Comparison of ENCODE assay signal across 2 fruit fly cellular contexts in genomic region chr2L:19138361-19139041, dm6.
A peak's percentile ranks its signal among the peaks of the same experiment; 100 is the strongest.
TF ChIP-seq lines count a peak whose summit lies in the region.

No protein-coding gene starts in this region.

TF ChIP-seq in whole organism, embryonic, 481 proteins besides CTCF, POLR2A, EP300 and RAD21 (continued from another document and continues in another):
- no peak for TF ChIP-seq Chrac-16 (GFP tag; optimal IDR thresholded peaks at IDR 0.05; lab: Kevin White, UChicago)
- no peak for TF ChIP-seq trem (tag; optimal IDR thresholded peaks at IDR 0.05; lab: Kevin White, UChicago)
- no peak for TF ChIP-seq ind (GFP tag; optimal IDR thresholded peaks at IDR 0.05; lab: Kevin White, UChicago)
- TF ChIP-seq wor (GFP tag; IDR thresholded peaks at IDR 0.05; lab: Robert Waterston, UW): no peak
- TF ChIP-seq CG3163 (GFP tag; optimal IDR thresholded peaks at IDR 0.05; lab: Kevin White, UChicago): no peak
- no peak; the same call in 1 of the 2 replicates for TF ChIP-seq seq (GFP tag; IDR thresholded peaks at IDR 0.05; lab: Robert Waterston, UW)
- no peak for TF ChIP-seq Lhr (GFP tag; optimal IDR thresholded peaks at IDR 0.05; lab: Kevin White, UChicago)
- no peak for TF ChIP-seq en (GFP tag; optimal IDR thresholded peaks at IDR 0.05; lab: Kevin White, UChicago)
- no peak for TF ChIP-seq CG6654 (GFP tag; optimal IDR thresholded peaks at IDR 0.05; lab: Kevin White, UChicago)
- peak; percentile 47 for TF ChIP-seq CG2712 (tag; optimal IDR thresholded peaks at IDR 0.05; lab: Kevin White, UChicago)
- no peak for TF ChIP-seq CG17385 (GFP tag; optimal IDR thresholded peaks at IDR 0.05; lab: Kevin White, UChicago)
- no peak for TF ChIP-seq eyg (GFP tag; optimal IDR thresholded peaks at IDR 0.05; lab: Kevin White, UChicago)
- no peak for TF ChIP-seq CG6791 (GFP tag; IDR thresholded peaks at IDR 0.05; lab: Robert Waterston, UW; ENCODE audit: partially characterized antibody)
- no peak for TF ChIP-seq CG4820 (GFP tag; optimal IDR thresholded peaks at IDR 0.05; lab: Kevin White, UChicago)
- no peak for TF ChIP-seq CG18599 (GFP tag; optimal IDR thresholded peaks at IDR 0.05; lab: Kevin White, UChicago)
- TF ChIP-seq stc (GFP tag; IDR thresholded peaks at IDR 0.05; lab: Robert Waterston, UW): no peak
- no peak for TF ChIP-seq Myb (GFP tag; optimal IDR thresholded peaks at IDR 0.05; lab: Kevin White, UChicago)
- TF ChIP-seq Dad (GFP tag; optimal IDR thresholded peaks at IDR 0.05; lab: Kevin White, UChicago): no peak
- no peak for TF ChIP-seq crc (GFP tag; optimal IDR thresholded peaks at IDR 0.05; lab: Kevin White, UChicago)
- TF ChIP-seq CG8765 (GFP tag; IDR thresholded peaks at IDR 0.05; lab: Robert Waterston, UW): no peak
- TF ChIP-seq lola (GFP tag; optimal IDR thresholded peaks at IDR 0.05; lab: Kevin White, UChicago): peak in 1 of 3 experiments; percentile 9
- no peak for TF ChIP-seq her (GFP tag; optimal IDR thresholded peaks at IDR 0.05; lab: Kevin White, UChicago)
- no peak for TF ChIP-seq pho (GFP tag; optimal IDR thresholded peaks at IDR 0.05; lab: Kevin White, UChicago)
- no peak for TF ChIP-seq MESR4 (GFP tag; optimal IDR thresholded peaks at IDR 0.05; lab: Kevin White, UChicago)
- no peak for TF ChIP-seq ken (GFP tag; IDR thresholded peaks at IDR 0.05; lab: Robert Waterston, UW)
- TF ChIP-seq CG17568 (GFP tag; optimal IDR thresholded peaks at IDR 0.05; lab: Kevin White, UChicago): no peak
- TF ChIP-seq eve (GFP tag; optimal IDR thresholded peaks at IDR 0.05; lab: Kevin White, UChicago): no peak
- peak; percentile 21 for TF ChIP-seq org-1 (GFP tag; optimal IDR thresholded peaks at IDR 0.05; lab: Kevin White, UChicago)
- TF ChIP-seq kay (GFP tag; optimal IDR thresholded peaks at IDR 0.05; lab: Kevin White, UChicago): no peak
- no peak for TF ChIP-seq Gsc (GFP tag; IDR thresholded peaks at IDR 0.05; lab: Robert Waterston, UW)
- no peak for TF ChIP-seq Lpt (GFP tag; optimal IDR thresholded peaks at IDR 0.05; lab: Kevin White, UChicago)
- TF ChIP-seq CG6765 (GFP tag; optimal IDR thresholded peaks at IDR 0.05; lab: Kevin White, UChicago): no peak
- TF ChIP-seq CG34224 (GFP tag; IDR thresholded peaks at IDR 0.05; lab: Robert Waterston, UW; ENCODE audit: partially characterized antibody): no peak
- TF ChIP-seq btn (GFP tag; optimal IDR thresholded peaks at IDR 0.05; lab: Kevin White, UChicago): no peak
- no peak for TF ChIP-seq CG14441 (GFP tag; IDR thresholded peaks at IDR 0.05; lab: Robert Waterston, UW)
- TF ChIP-seq MBD-R2 (GFP tag; IDR thresholded peaks at IDR 0.05; lab: Robert Waterston, UW): no peak
- TF ChIP-seq tup (GFP tag; optimal IDR thresholded peaks at IDR 0.05; lab: Kevin White, UChicago): no peak
- no peak for TF ChIP-seq yki (optimal IDR thresholded peaks at IDR 0.05; lab: Kevin White, UChicago)
- no peak for TF ChIP-seq CG10462 (GFP tag; optimal IDR thresholded peaks at IDR 0.05; lab: Kevin White, UChicago)
- TF ChIP-seq CG7357 (GFP tag; IDR thresholded peaks at IDR 0.05; lab: Robert Waterston, UW): no peak
- peak; percentile 19; the same call in 1 of the 2 replicates for TF ChIP-seq Xrp1 (GFP tag; IDR thresholded peaks at IDR 0.05; lab: Robert Waterston, UW)
- no peak for TF ChIP-seq CG3726 (GFP tag; IDR thresholded peaks at IDR 0.05; lab: Robert Waterston, UW)
- TF ChIP-seq CG10431 (GFP tag; optimal IDR thresholded peaks at IDR 0.05; lab: Kevin White, UChicago): no peak
- TF ChIP-seq CG4707 (GFP tag; optimal IDR thresholded peaks at IDR 0.05; lab: Kevin White, UChicago): no peak
- TF ChIP-seq CG17802 (tag; optimal IDR thresholded peaks at IDR 0.05; lab: Kevin White, UChicago): no peak
- no peak for TF ChIP-seq Ptx1 (GFP tag; IDR thresholded peaks at IDR 0.05; lab: Robert Waterston, UW)
- TF ChIP-seq ttk (GFP tag; IDR thresholded peaks at IDR 0.05; lab: Robert Waterston, UW): peak; percentile 23; the same call in 1 of the 2 replicates
- TF ChIP-seq insv (GFP tag; optimal IDR thresholded peaks at IDR 0.05; lab: Kevin White, UChicago): no peak
- peak; percentile 33; the same call in 1 of the 3 replicates for TF ChIP-seq row (GFP tag; IDR thresholded peaks at IDR 0.05; lab: Robert Waterston, UW)
- no peak for TF ChIP-seq zen2 (GFP tag; IDR thresholded peaks at IDR 0.05; lab: Robert Waterston, UW; ENCODE audit: partially characterized antibody)
- no peak for TF ChIP-seq CG10654 (GFP tag; optimal IDR thresholded peaks at IDR 0.05; lab: Kevin White, UChicago)
- no peak for TF ChIP-seq inv (GFP tag; IDR thresholded peaks at IDR 0.05; lab: Robert Waterston, UW; ENCODE audit: partially characterized antibody)
- no peak for TF ChIP-seq pan (optimal IDR thresholded peaks at IDR 0.05; lab: Kevin White, UChicago)
- TF ChIP-seq pan (GFP tag; optimal IDR thresholded peaks at IDR 0.05 in 1 of 2, IDR thresholded peaks at IDR 0.05 in 1 of 2): no peak
- no peak for TF ChIP-seq Doc3 (GFP tag; IDR thresholded peaks at IDR 0.05; lab: Robert Waterston, UW; ENCODE audit: partially characterized antibody)
- TF ChIP-seq CG11247 (GFP tag; IDR thresholded peaks at IDR 0.05; lab: Robert Waterston, UW): no peak
- peak; percentile 32 for TF ChIP-seq Fer1 (GFP tag; optimal IDR thresholded peaks at IDR 0.05; lab: Kevin White, UChicago)
- no peak for TF ChIP-seq CG1529 (GFP tag; optimal IDR thresholded peaks at IDR 0.05; lab: Kevin White, UChicago)
- TF ChIP-seq CG33557 (GFP tag; optimal IDR thresholded peaks at IDR 0.05; lab: Kevin White, UChicago): no peak
- TF ChIP-seq Antp (GFP tag; optimal IDR thresholded peaks at IDR 0.05; lab: Kevin White, UChicago): no peak
- TF ChIP-seq odd (GFP tag; optimal IDR thresholded peaks at IDR 0.05; lab: Kevin White, UChicago): peak; percentile 10
- TF ChIP-seq HLH4C (GFP tag; IDR thresholded peaks at IDR 0.05; lab: Robert Waterston, UW; ENCODE audit: partially characterized antibody): no peak
- TF ChIP-seq CG17829 (tag; optimal IDR thresholded peaks at IDR 0.05; lab: Kevin White, UChicago): no peak
- no peak for TF ChIP-seq ase (GFP tag; IDR thresholded peaks at IDR 0.05; lab: Robert Waterston, UW)
- no peak for TF ChIP-seq CkIIα-i1 (GFP tag; IDR thresholded peaks at IDR 0.05; lab: Robert Waterston, UW)
- peak; percentile 14 for TF ChIP-seq CG13894 (tag; optimal IDR thresholded peaks at IDR 0.05; lab: Kevin White, UChicago)
- no peak for TF ChIP-seq CG12155 (GFP tag; optimal IDR thresholded peaks at IDR 0.05; lab: Kevin White, UChicago)

TF ChIP-seq in whole organism, prepupa, 60 proteins besides CTCF, POLR2A, EP300 and RAD21 (continued from another document):
- TF ChIP-seq Hr39 (GFP tag; optimal IDR thresholded peaks at IDR 0.05; lab: Kevin White, UChicago) (no peak), CG3032 (tag; optimal IDR thresholded peaks at IDR 0.05; lab: Kevin White, UChicago) (peak; percentile 19), CG11762 (GFP tag; optimal IDR thresholded peaks at IDR 0.05; lab: Kevin White, UChicago; ENCODE audit: insufficient read depth) (no peak), Met (GFP tag; optimal IDR thresholded peaks at IDR 0.05; lab: Kevin White, UChicago) (no peak), Gug (GFP tag; IDR thresholded peaks at IDR 0.05; lab: Robert Waterston, UW) (no peak), eg (GFP tag; IDR thresholded peaks at IDR 0.05; lab: Robert Waterston, UW) (no peak), CG7368 (GFP tag; optimal IDR thresholded peaks at IDR 0.05; lab: Kevin White, UChicago) (no peak), Ets96B (tag; optimal IDR thresholded peaks at IDR 0.05; lab: Kevin White, UChicago) (peak; percentile 15)
